Fruit fly (Drosophila melanogaster) whole organism, pupa: ENCODE measurements around the gene Art1.

Experiments used
- CG10348 ChIP-seq: fragments of 200-800 bp; sonication (Bioruptor generic); IDR thresholded peaks from 2 replicates; pipeline ENCODE4 v1.3.6; 2022; ENCODE audit warnings: missing biosample characterization, missing genetic modification characterization
- CG12605 ChIP-seq: fragments of 200-800 bp; sonication (Bioruptor generic); IDR thresholded peaks from 2 replicates; pipeline ENCODE4 v1.3.6; 2022; ENCODE audit warnings: missing biosample characterization, missing genetic modification characterization
- CG13204 ChIP-seq: fragments of 200-800 bp; sonication (Bioruptor generic); optimal IDR thresholded peaks from 2 replicates; lab custom pipeline; 2018; ENCODE audit warnings: missing biosample characterization, mild to moderate bottlenecking, missing genetic modification characterization, moderate library complexity
- CG14655 ChIP-seq: fragments of 200-800 bp; sonication (Bioruptor generic); optimal IDR thresholded peaks from 3 replicates; lab custom pipeline; 2017; ENCODE audit warnings: mild to moderate bottlenecking, missing biosample characterization, missing genetic modification reagents, missing genetic modification characterization
- CG4496 ChIP-seq: fragments of 200-800 bp; sonication (Bioruptor generic); IDR thresholded peaks from 3 replicates; pipeline ENCODE4 v1.3.6; 2022; ENCODE audit warnings: missing biosample characterization, missing genetic modification characterization
- CG9948 ChIP-seq: fragments of 200-800 bp; sonication (Bioruptor generic); optimal IDR thresholded peaks from 2 replicates; lab custom pipeline; 2018; ENCODE audit warnings: missing biosample characterization, mild to moderate bottlenecking, missing genetic modification characterization, moderate library complexity
- D1 ChIP-seq: fragments of 200-800 bp; sonication (Bioruptor generic); optimal IDR thresholded peaks from 2 replicates; lab custom pipeline; 2018; ENCODE audit warnings: missing biosample characterization, mild to moderate bottlenecking, missing genetic modification characterization, moderate library complexity
- EcR ChIP-seq: fragments of 200-800 bp; sonication (Bioruptor generic); optimal IDR thresholded peaks from 3 replicates; lab custom pipeline; 2019; ENCODE audit warnings: missing biosample characterization, missing genetic modification characterization, mild to moderate bottlenecking, moderate library complexity, missing genetic modification reagents
- Ets98B ChIP-seq: fragments of 200-800 bp; sonication (Bioruptor generic); IDR thresholded peaks from 2 replicates; pipeline ENCODE4 v1.3.6; 2022; ENCODE audit warnings: missing biosample characterization, missing genetic modification characterization
- Pif1A ChIP-seq: fragments of 200-800 bp; sonication (Bioruptor generic); optimal IDR thresholded peaks from 3 replicates; lab custom pipeline; 2016; ENCODE audit warnings: missing biosample characterization, missing genetic modification characterization
- fd96Ca ChIP-seq: fragments of 200-800 bp; sonication (Bioruptor generic); IDR thresholded peaks from 3 replicates; pipeline ENCODE4 v1.3.6; 2022; ENCODE audit warnings: missing biosample characterization, missing genetic modification characterization
- gl ChIP-seq: fragments of 200-800 bp; sonication (Bioruptor generic); optimal IDR thresholded peaks from 2 replicates; lab custom pipeline; 2018; ENCODE audit warnings: missing biosample characterization, mild to moderate bottlenecking, missing genetic modification characterization
- rn ChIP-seq: fragments of 200-800 bp; sonication (Bioruptor generic); IDR thresholded peaks from 2 replicates; pipeline ENCODE4 v1.3.6; 2022; ENCODE audit warnings: missing biosample characterization, missing genetic modification characterization

DNA sequence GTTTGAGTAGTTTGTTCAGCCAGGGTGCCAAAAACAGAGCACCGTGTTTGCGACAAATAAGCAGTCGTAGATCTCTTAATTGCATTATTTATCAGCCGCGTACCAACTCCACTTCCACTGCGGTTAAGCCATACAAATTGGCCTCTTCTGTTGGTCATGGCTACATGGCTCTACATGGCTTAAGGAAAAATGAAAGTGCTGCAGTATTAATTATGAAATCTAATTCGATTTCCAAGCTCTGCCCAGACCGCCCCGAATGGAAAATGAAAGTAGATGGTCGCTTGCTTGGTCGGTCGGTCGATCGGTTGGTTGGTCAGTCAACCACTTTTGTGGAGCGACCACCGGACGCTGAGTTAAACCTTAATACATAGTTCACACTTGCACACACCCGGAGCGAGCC, 48.9 kb upstream of the Art1 start:
- no peak for TF ChIP-seq Ets98B (GFP tag; lab: Robert Waterston, UW)
- no peak for TF ChIP-seq gl (tag; lab: Kevin White, UChicago)
- TF ChIP-seq fd96Ca (GFP tag; lab: Robert Waterston, UW) = no peak
- no peak for TF ChIP-seq CG10348
- TF ChIP-seq CG9948 (tag; lab: Kevin White, UChicago) = no peak
- TF ChIP-seq CG13204 (GFP tag; lab: Kevin White, UChicago) = no peak
- no peak for TF ChIP-seq rn (GFP tag; lab: Robert Waterston, UW)
- no peak for TF ChIP-seq CG4496 (GFP tag; lab: Robert Waterston, UW)
- no peak for TF ChIP-seq Pif1A (GFP tag; lab: Kevin White, UChicago)
- TF ChIP-seq CG12605 (GFP tag; lab: Robert Waterston, UW) = no peak
- TF ChIP-seq D1 (tag; lab: Kevin White, UChicago) = no peak
- no peak for TF ChIP-seq CG14655 (GFP tag; lab: Kevin White, UChicago)
- TF ChIP-seq EcR (GFP tag; lab: Kevin White, UChicago) = no peak
